Worm (Caenorhabditis elegans) whole organism, L4 larva: Measurements from ENCODE around the gene aqp-12.
"Not testable (repeated sequence)": the region's sequence is repeated elsewhere in the genome, so short reads cannot be mapped to it uniquely, and the experiment has no call there.

Experiments used
- aly-2 ChIP-seq: sonication (generic microtip); optimal IDR thresholded peaks from 2 replicates; lab custom pipeline; 2018; ENCODE audit warnings: missing biosample characterization, missing genetic modification characterization
- ama-1 ChIP-seq: fragments of 150-350 bp; optimal IDR thresholded peaks from 2 replicates; lab custom pipeline; 2014; ENCODE audit warnings: inconsistent platforms, mixed read lengths
- lin-13 ChIP-seq: fragments of 150-350 bp; optimal IDR thresholded peaks from 2 replicates; lab custom pipeline; 2014; ENCODE audit warnings: missing biosample characterization, missing genetic modification reagents, missing genetic modification characterization
- nhr-28 ChIP-seq: fragments of 150-350 bp; optimal IDR thresholded peaks from 2 replicates; lab custom pipeline; 2014; ENCODE audit warnings: missing biosample characterization, missing genetic modification characterization
- unc-39 ChIP-seq: sonication (generic microtip); optimal IDR thresholded peaks from 2 replicates; lab custom pipeline; 2017; ENCODE audit warnings: missing biosample characterization, missing genetic modification characterization

ce11 chrII:12164539-12164938, 38.5 kb upstream of the aqp-12 start, which contains the start of gene Y57A10A.8:
- TF ChIP-seq unc-39 (tag; lab: Kevin White, UChicago); ama-1 (lab: Kevin White, UChicago); lin-13; nhr-28 (tag; lab: Kevin White, UChicago); aly-2 (tag; lab: Kevin White, UChicago): not testable (repeated sequence)
